Worm (Caenorhabditis elegans) whole organism, L4 larva: ENCODE results near the gene gnrr-2.

Experiments
- F37D6.2 ChIP-seq: sonication (generic microtip); optimal IDR thresholded peaks from 2 replicates; lab custom pipeline; 2016; ENCODE audit warnings: mild to moderate bottlenecking, missing genetic modification characterization, missing compliant biosample characterization
- ZK546.5 ChIP-seq, 2 experiments: sonication (generic microtip); optimal IDR thresholded peaks; 2 replicates each; lab custom pipeline; 2017; ENCODE audit warnings: missing biosample characterization in 2 of 2, missing genetic modification characterization in 2 of 2
- aly-2 ChIP-seq: sonication (generic microtip); optimal IDR thresholded peaks from 2 replicates; lab custom pipeline; 2018; ENCODE audit warnings: missing biosample characterization, missing genetic modification characterization
- arid-1 ChIP-seq: fragments of 200-800 bp; sonication (Bioruptor generic); conservative IDR thresholded peaks from 2 replicates; pipeline ENCODE4 v1.3.6; 2022; ENCODE audit warnings: missing genetic modification reagents, missing genetic modification characterization, missing compliant biosample characterization
- ceh-82 ChIP-seq: sonication (generic microtip); optimal IDR thresholded peaks from 2 replicates; lab custom pipeline; 2017; ENCODE audit warnings: missing biosample characterization, missing genetic modification characterization
- cey-2 ChIP-seq: sonication (generic microtip); optimal IDR thresholded peaks from 3 replicates; lab custom pipeline; 2017; ENCODE audit warnings: missing genetic modification characterization, mild to moderate bottlenecking, missing compliant biosample characterization, antibody characterized with exemption, borderline replicate concordance; ENCODE audit not compliant: insufficient read depth
- dmd-8 ChIP-seq: fragments of 200-800 bp; sonication (Bioruptor generic); IDR thresholded peaks from 2 replicates; pipeline ENCODE4 v1.3.6; 2022; ENCODE audit warnings: missing genetic modification characterization, missing compliant biosample characterization
- duxl-1 ChIP-seq: sonication (generic microtip); optimal IDR thresholded peaks from 2 replicates; lab custom pipeline; 2016; ENCODE audit warnings: mild to moderate bottlenecking, missing genetic modification characterization, moderate library complexity, missing compliant biosample characterization; ENCODE audit not compliant: poor library complexity
- dve-1 ChIP-seq: sonication (generic microtip); optimal IDR thresholded peaks from 2 replicates; lab custom pipeline; 2017; ENCODE audit warnings: antibody characterized with exemption, mild to moderate bottlenecking, missing genetic modification characterization, missing compliant biosample characterization; ENCODE audit not compliant: insufficient read depth
- egl-27 ChIP-seq: sonication (generic microtip); optimal IDR thresholded peaks from 3 replicates; lab custom pipeline; 2017; ENCODE audit warnings: missing biosample characterization, missing genetic modification reagents, missing genetic modification characterization
- fkh-10 ChIP-seq: fragments of 150-350 bp; optimal IDR thresholded peaks from 2 replicates; lab custom pipeline; 2014; ENCODE audit warnings: missing biosample characterization, missing genetic modification reagents, missing genetic modification characterization
- hlh-11 ChIP-seq: fragments of 200-800 bp; sonication (Bioruptor generic); optimal IDR thresholded peaks from 2 replicates; lab custom pipeline; 2018; ENCODE audit warnings: mild to moderate bottlenecking, missing genetic modification characterization, missing compliant biosample characterization
- hlh-30 ChIP-seq: sonication (generic microtip); optimal IDR thresholded peaks from 2 replicates; lab custom pipeline; 2017; ENCODE audit warnings: antibody characterized with exemption, mild to moderate bottlenecking, missing genetic modification characterization, missing compliant biosample characterization; ENCODE audit not compliant: insufficient read depth
- lin-13 ChIP-seq: fragments of 150-350 bp; optimal IDR thresholded peaks from 2 replicates; lab custom pipeline; 2014; ENCODE audit warnings: missing biosample characterization, missing genetic modification reagents, missing genetic modification characterization
- lin-38 ChIP-seq: fragments of 200-800 bp; sonication (Bioruptor generic); IDR thresholded peaks from 2 replicates; pipeline ENCODE4 v1.3.6; 2022; ENCODE audit warnings: missing genetic modification reagents, missing genetic modification characterization, missing compliant biosample characterization
- lin-39 ChIP-seq: fragments of 150-350 bp; optimal IDR thresholded peaks from 2 replicates; lab custom pipeline; 2014; ENCODE audit warnings: missing biosample characterization, missing genetic modification reagents, missing genetic modification characterization
- lsy-2 ChIP-seq, 2 experiments: fragments of 150-350 bp in 1 of 2; sonication (generic microtip) in 1 of 2; optimal IDR thresholded peaks; 2 replicates each; lab custom pipeline; 2014 to 2017; ENCODE audit warnings: missing biosample characterization in 2 of 2, missing genetic modification characterization in 2 of 2
- mdl-1 ChIP-seq, 2 experiments: fragments of 150-350 bp in 1 of 2; sonication (generic microtip) in 1 of 2; optimal IDR thresholded peaks; 2 replicates each; lab custom pipeline; 2014 to 2017; ENCODE audit warnings: missing biosample characterization in 2 of 2, missing genetic modification characterization in 2 of 2
- mdt-29 ChIP-seq: fragments of 200-800 bp; sonication (Bioruptor generic); IDR thresholded peaks from 2 replicates; pipeline ENCODE4 v1.3.6; 2022; ENCODE audit warnings: missing genetic modification reagents, missing genetic modification characterization, missing compliant biosample characterization
- mes-2 ChIP-seq: sonication (generic microtip); optimal IDR thresholded peaks from 2 replicates; lab custom pipeline; 2016; ENCODE audit warnings: missing genotype, mild to moderate bottlenecking, missing genetic modification characterization, missing compliant biosample characterization; ENCODE audit not compliant: poor library complexity, severe bottlenecking
- nhr-25 ChIP-seq: sonication (generic microtip); optimal IDR thresholded peaks from 2 replicates; lab custom pipeline; 2017; ENCODE audit warnings: missing genetic modification characterization, mild to moderate bottlenecking, missing compliant biosample characterization, antibody characterized with exemption, moderate library complexity, borderline replicate concordance; ENCODE audit not compliant: insufficient read depth
- saeg-2 ChIP-seq: fragments of 200-800 bp; sonication (Bioruptor generic); IDR thresholded peaks from 2 replicates; pipeline ENCODE4 v1.3.6; 2022; ENCODE audit warnings: missing genetic modification reagents, missing genetic modification characterization, missing compliant biosample characterization
- set-16 ChIP-seq: fragments of 200-800 bp; sonication (Bioruptor generic); IDR thresholded peaks from 2 replicates; pipeline ENCODE4 v1.3.6; 2022; ENCODE audit warnings: missing genetic modification reagents, missing genetic modification characterization, missing compliant biosample characterization
- snpc-1.2 ChIP-seq: fragments of 200-800 bp; sonication (Bioruptor generic); IDR thresholded peaks from 2 replicates; pipeline ENCODE4 v1.3.6; 2022; ENCODE audit warnings: missing genetic modification reagents, missing genetic modification characterization, missing compliant biosample characterization
- tag-97 ChIP-seq: fragments of 200-800 bp; sonication (Bioruptor generic); IDR thresholded peaks from 2 replicates; pipeline ENCODE4 v1.3.6; 2022; ENCODE audit warnings: missing genetic modification characterization, missing compliant biosample characterization
- unc-130 ChIP-seq: sonication (generic microtip); optimal IDR thresholded peaks from 2 replicates; lab custom pipeline; 2016; ENCODE audit warnings: missing genetic modification reagents, missing genetic modification characterization, missing compliant biosample characterization
- unc-62 ChIP-seq, 3 experiments: fragments of 150-350 bp in 1 of 3; sonication (generic microtip); optimal IDR thresholded peaks in 2 of 3; peaks in 1 of 3; 1 replicate in 1 of 3; 2 replicates in 2 of 3; lab custom pipeline; 2014 to 2017; ENCODE audit warnings: missing biosample characterization in 3 of 3, missing genetic modification characterization in 3 of 3, missing genetic modification reagents in 3 of 3, missing genotype in 1 of 3
- zfp-3 ChIP-seq: fragments of 200-800 bp; sonication (Bioruptor generic); conservative IDR thresholded peaks from 2 replicates; pipeline ENCODE4 v1.3.6; 2022; ENCODE audit warnings: missing genetic modification reagents, missing genetic modification characterization, missing compliant biosample characterization
- ztf-11 ChIP-seq: fragments of 150-350 bp; optimal IDR thresholded peaks from 2 replicates; lab custom pipeline; 2014; ENCODE audit warnings: missing biosample characterization, missing genetic modification characterization

Gene gnrr-2

DNA sequence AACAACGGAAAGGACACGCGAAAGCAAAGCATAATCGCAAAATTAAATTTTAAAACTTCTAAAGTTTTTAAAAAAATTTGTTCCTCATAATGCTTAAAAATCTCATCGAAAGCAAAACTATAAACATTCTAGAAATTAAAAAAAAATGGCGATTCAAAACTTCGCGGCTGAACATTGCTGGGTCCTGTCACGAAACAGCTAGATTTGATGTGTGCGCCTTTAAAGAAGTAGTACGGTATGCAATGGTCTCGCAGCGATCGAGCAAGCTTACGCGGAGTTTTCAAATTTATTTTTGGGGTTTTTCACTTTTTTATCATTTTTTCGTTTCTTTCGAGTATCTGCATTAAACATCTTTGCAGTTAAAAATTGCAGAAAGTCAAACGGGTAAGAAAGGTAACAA is 48.2 kb downstream of the gnrr-2 start, which contains the start of gene coh-3 (continued):
- no peak for TF ChIP-seq egl-27 (tag; lab: Kevin White, UChicago)
- peak; percentile 52 for TF ChIP-seq lin-38
- TF ChIP-seq snpc-1.2 (GFP tag; lab: Robert Waterston, UW), result peak; percentile 75; the same call in 1 of the 2 replicates
- no peak for TF ChIP-seq hlh-30
- no peak for TF ChIP-seq lin-39 (tag; lab: Kevin White, UChicago)
- TF ChIP-seq zfp-3 (GFP tag; lab: Robert Waterston, UW), result no peak
- no peak for TF ChIP-seq cey-2 (tag; lab: Kevin White, UChicago)
- TF ChIP-seq unc-130 (GFP tag; lab: Kevin White, UChicago), result peak; percentile 74
- no peak for TF ChIP-seq nhr-25 (tag; lab: Kevin White, UChicago)
- TF ChIP-seq tag-97 (GFP tag; lab: Robert Waterston, UW), result no peak
- TF ChIP-seq dmd-8, result no peak
- TF ChIP-seq mes-2 (tag; lab: Kevin White, UChicago), result peak; percentile 10
- TF ChIP-seq ztf-11 (tag; lab: Kevin White, UChicago), result no peak
- TF ChIP-seq arid-1 (GFP tag; lab: Robert Waterston, UW), result peak; percentile 51; the same call in 1 of the 2 replicates
- TF ChIP-seq dve-1 (tag; lab: Kevin White, UChicago), result no peak

DNA sequence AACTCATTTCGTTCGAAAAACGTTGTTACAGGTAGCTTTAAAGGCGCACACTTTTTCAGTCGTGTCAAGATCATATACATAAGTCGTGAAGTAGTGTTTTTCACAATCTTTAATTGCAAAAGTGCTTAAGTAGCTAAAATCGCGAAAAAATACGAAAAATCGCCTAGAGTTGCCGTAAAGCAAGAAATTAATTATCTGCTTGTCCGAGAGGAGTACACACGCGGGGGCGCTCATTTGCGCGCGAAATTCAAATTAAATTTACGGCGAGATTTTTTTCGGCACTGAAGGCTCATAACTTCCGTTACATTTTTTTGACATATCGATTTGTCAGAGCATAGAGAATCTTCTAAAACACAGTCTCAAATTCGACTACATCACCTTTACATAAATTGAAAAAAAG is 51.2 kb downstream of the gnrr-2 start:
- no peak for TF ChIP-seq hlh-30
- TF ChIP-seq saeg-2 (GFP tag; lab: Robert Waterston, UW), result no peak
- no peak for TF ChIP-seq snpc-1.2 (GFP tag; lab: Robert Waterston, UW)
- TF ChIP-seq, all 104 proteins: peak for 0

DNA sequence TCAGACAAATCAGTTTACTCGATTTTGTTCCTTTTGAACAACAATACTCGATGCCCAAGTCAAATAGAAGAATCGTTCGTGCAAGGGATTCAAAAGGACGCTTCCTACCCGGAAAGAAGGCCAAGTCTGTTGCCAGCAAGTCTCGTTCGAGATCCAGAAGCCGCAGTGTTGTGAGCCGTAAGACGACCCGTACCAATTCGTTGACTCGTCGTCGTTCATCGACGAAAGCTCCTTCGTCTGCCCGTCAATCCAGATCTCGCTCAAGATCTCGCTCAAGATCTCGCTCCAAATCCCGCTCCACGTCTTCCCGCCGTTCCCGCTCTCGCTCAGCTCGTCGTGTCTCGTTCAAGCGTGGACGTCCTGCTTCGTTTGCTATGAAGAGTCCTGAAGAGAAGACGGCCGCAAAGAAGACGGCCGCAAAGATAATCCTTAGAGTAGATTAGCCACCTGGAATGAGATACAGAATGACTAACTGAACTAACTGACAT is 51.8 kb downstream of the gnrr-2 start, which contains the start of gene F08H9.2:
TSS of gene F08H9.2 (plus strand) at position 51 of the 488 bp plus-strand sequence.
- TF ChIP-seq F37D6.2, result no peak
- TF ChIP-seq hlh-11 (tag; lab: Kevin White, UChicago), result no peak
- TF ChIP-seq aly-2 (tag; lab: Kevin White, UChicago), result no peak
- no peak for TF ChIP-seq mdt-29 (GFP tag; lab: Robert Waterston, UW)
- no peak for TF ChIP-seq ZK546.5 (tag; optimal IDR thresholded peaks at IDR 0.05; lab: Kevin White, UChicago)
- TF ChIP-seq lin-13 (GFP tag; lab: Kevin White, UChicago), result no peak
- TF ChIP-seq unc-62 (GFP tag; optimal IDR thresholded peaks at IDR 0.05 in 1 of 2; lab: Kevin White, UChicago), result peak in 1 of 2 experiments; percentile 56
- TF ChIP-seq unc-62 (tag; optimal IDR thresholded peaks at IDR 0.05; lab: Kevin White, UChicago), result no peak
- TF ChIP-seq fkh-10, result no peak
- no peak for TF ChIP-seq mdl-1 (tag; optimal IDR thresholded peaks at IDR 0.05; lab: Kevin White, UChicago)
- no peak for TF ChIP-seq ceh-82 (tag; lab: Kevin White, UChicago)
- TF ChIP-seq duxl-1, result no peak
- peak; percentile 72 for TF ChIP-seq set-16 (GFP tag; lab: Robert Waterston, UW)
- TF ChIP-seq lsy-2 (tag; optimal IDR thresholded peaks at IDR 0.05; lab: Kevin White, UChicago), result no peak
